Fruit fly (Drosophila melanogaster): ENCODE results near the gene Six4.

dm6 chr3L:20797379-20797778 lies 4.8 kb upstream of the Six4 start:
- no peak for TF ChIP-seq Sin3A (optimal IDR thresholded peaks at IDR 0.05)
- no peak for TF ChIP-seq psq (optimal IDR thresholded peaks at IDR 0.05)
- TF ChIP-seq h (optimal IDR thresholded peaks at IDR 0.05) = no peak
- no peak for TF ChIP-seq ttk (optimal IDR thresholded peaks at IDR 0.05)
- TF ChIP-seq Myc (optimal IDR thresholded peaks at IDR 0.05) = no peak
- TF ChIP-seq insv (optimal IDR thresholded peaks at IDR 0.05) = no peak

All from Kc167 (cell line).